Fruit fly (Drosophila melanogaster): ENCODE measurements around the gene Sytbeta.

Gene Sytbeta

DNA sequence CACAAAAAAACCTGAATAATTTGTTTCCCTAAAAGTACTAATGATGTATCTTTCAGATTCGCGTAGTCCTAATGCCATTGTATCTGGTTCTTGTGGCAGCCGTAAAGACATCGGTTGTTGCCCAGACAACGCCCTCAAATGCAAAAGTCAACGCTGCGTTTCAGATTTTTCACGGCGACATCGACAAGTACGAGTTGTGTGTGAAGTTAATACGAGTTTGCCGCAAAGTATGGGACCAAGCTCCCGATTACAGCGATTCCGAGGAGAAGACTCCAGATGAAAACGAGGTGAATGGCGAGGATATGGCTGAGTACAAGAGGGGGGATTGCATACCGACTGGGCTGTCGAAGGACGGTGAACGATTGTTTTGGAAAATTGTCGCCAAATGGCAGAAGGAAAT lies 84.7 kb downstream of the Sytbeta start:
- TF ChIP-seq CG6808 (GFP tag; optimal IDR thresholded peaks at IDR 0.05) (no peak), svp (GFP tag) (peak; percentile 36)

DNA sequence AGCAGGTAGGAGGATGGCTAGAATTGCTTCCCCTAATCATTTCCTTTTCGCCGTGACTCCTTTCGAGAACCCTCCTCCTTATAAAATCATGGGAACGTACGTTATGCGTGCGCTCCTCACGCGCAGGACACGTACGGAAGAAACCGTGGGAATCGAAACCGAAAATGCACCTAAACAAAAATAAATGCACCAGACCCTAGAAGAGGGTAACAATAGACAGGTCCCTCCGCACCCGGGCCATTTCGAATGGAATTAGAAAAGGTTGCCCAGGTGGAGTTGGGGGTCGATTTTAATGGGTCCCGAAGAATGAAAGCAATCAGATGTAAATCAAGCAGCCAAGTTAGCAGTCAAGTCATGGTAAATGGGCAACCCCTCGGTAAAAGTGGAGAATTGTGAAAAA lies 85.4 kb downstream of the Sytbeta start, which contains the start of gene CG3349:
Gene CG3349 (plus strand): TSS at position 289 of the 400 bp plus-strand sequence.
- TF ChIP-seq CG3032 (tag; optimal IDR thresholded peaks at IDR 0.05) (no peak), CG32006 (GFP tag; optimal IDR thresholded peaks at IDR 0.05) (no peak), CG4318 (GFP tag; optimal IDR thresholded peaks at IDR 0.05) (no peak), CG8319 (GFP tag; optimal IDR thresholded peaks at IDR 0.05) (no peak), Ets21C (GFP tag; optimal IDR thresholded peaks at IDR 0.05) (no peak), CG6792 (GFP tag; optimal IDR thresholded peaks at IDR 0.05) (no peak), CG6163 (GFP tag; IDR thresholded peaks at IDR 0.05) (no peak), svp (GFP tag) (no peak), Hr4 (GFP tag; optimal IDR thresholded peaks at IDR 0.05) (no peak), CG6276 (GFP tag; optimal IDR thresholded peaks at IDR 0.05) (no peak), dac (GFP tag; optimal IDR thresholded peaks at IDR 0.05) (no peak), pdm3 (GFP tag; optimal IDR thresholded peaks at IDR 0.05) (no peak), Eip93F (GFP tag; optimal IDR thresholded peaks at IDR 0.05) (no peak), lz (GFP tag; optimal IDR thresholded peaks at IDR 0.05) (no peak)

DNA sequence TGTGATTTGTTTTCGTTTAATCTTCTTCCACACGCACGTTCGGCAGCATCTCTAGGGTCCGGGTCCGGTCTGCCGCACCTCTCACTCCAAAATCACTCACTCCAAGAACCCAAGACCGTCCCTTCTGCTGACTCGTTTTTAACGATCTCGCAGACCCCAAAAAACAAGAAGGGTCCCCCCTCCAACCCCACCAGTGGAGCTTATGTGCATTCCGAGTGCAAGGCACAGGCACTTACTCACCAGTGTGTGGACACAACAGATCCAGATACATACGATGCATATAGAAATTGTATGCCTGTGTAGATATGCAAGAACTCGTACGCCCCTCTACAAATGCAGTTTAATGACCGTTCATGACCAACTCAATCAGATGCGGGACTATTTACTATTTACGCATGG lies 86.3 kb downstream of the Sytbeta start:
- TF ChIP-seq fkh (GFP tag; optimal IDR thresholded peaks at IDR 0.05) (peak; percentile 9), dsx (GFP tag; optimal IDR thresholded peaks at IDR 0.05; ENCODE audit: poor library complexity, severe bottlenecking) (no peak), CG1621 (tag; optimal IDR thresholded peaks at IDR 0.05) (peak; percentile 70), ss (GFP tag; optimal IDR thresholded peaks at IDR 0.05) (peak in 1 of 2 experiments; percentile 58), CG6163 (GFP tag; IDR thresholded peaks at IDR 0.05) (peak; percentile 51; the same call in 1 of the 3 replicates), CG6276 (GFP tag; optimal IDR thresholded peaks at IDR 0.05) (no peak), vri (GFP tag; optimal IDR thresholded peaks at IDR 0.05) (peak; percentile 3), CG6854 (GFP tag; optimal IDR thresholded peaks at IDR 0.05) (peak; percentile 31)

DNA sequence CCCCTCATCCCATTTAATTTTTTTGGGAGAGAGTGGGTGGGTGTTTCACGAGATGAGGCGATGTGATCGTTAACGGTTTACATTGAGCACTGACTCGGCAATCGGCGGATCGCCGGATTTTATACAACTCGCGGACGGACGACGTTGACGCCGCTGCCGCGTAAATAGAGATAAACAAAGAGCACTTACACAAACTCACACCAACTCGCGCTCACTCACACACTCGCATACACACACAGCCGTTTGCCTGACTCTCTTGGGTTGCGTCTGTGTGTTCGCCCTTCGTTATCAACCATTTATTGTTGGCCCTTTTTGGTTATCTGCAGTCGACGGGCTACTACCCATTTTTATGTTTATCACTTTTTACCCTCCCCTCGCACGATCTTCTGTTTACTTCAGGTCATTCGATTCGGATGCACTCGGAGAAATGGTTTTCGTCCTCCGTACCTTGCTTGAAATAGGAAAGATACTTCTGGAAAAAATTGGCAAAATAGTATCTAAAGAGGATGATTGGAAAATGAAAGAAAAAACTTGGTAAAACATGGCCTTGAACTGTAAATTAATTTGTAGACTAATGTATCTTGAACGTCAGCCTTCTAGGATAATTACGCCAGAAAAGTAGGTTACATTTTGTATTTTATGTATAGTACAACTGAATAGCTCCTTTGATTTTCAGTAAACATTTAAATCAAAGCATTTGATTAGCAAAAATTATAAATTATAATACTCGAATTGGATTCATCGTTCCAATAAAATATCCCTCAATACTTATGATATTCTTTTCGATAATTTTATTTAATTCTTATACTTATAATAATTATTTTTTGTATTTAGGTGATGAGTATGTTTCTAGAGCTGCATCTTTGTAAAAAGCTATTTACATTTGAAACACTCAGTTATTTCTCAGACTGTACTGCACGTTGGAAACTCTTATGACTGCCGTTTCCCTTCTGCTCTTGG lies 87.0 kb downstream of the Sytbeta start:
- peak; percentile 68 for TF ChIP-seq CG3032 (tag; optimal IDR thresholded peaks at IDR 0.05)
- peak; percentile 7 for TF ChIP-seq Blimp-1 (GFP tag; optimal IDR thresholded peaks at IDR 0.05)
- peak; percentile 10 for TF ChIP-seq CG11902 (GFP tag; optimal IDR thresholded peaks at IDR 0.05)
- TF ChIP-seq Ets96B (tag; optimal IDR thresholded peaks at IDR 0.05): peak; percentile 48
- no peak for TF ChIP-seq CG15336 (GFP tag; IDR thresholded peaks at IDR 0.05)
- TF ChIP-seq CG1621 (tag; optimal IDR thresholded peaks at IDR 0.05): peak; percentile 58
- TF ChIP-seq CG6163 (GFP tag; IDR thresholded peaks at IDR 0.05): peak; percentile 52
- TF ChIP-seq vri (GFP tag; optimal IDR thresholded peaks at IDR 0.05): no peak
- TF ChIP-seq Eip78C (GFP tag): peak; percentile 92
- peak; percentile 37 for TF ChIP-seq pdm3 (GFP tag; optimal IDR thresholded peaks at IDR 0.05)
- TF ChIP-seq CG8119 (GFP tag; IDR thresholded peaks at IDR 0.05): no peak
- peak; percentile 53 for TF ChIP-seq CG10631 (GFP tag; optimal IDR thresholded peaks at IDR 0.05)
- TF ChIP-seq svp (GFP tag): peak; percentile 91
- TF ChIP-seq CG6276 (GFP tag; optimal IDR thresholded peaks at IDR 0.05): no peak
- TF ChIP-seq dac (GFP tag; optimal IDR thresholded peaks at IDR 0.05): no peak
- peak; percentile 59 for TF ChIP-seq spab (GFP tag; optimal IDR thresholded peaks at IDR 0.05)
- no peak for TF ChIP-seq CG7368 (GFP tag; optimal IDR thresholded peaks at IDR 0.05)
- TF ChIP-seq CG10669 (GFP tag; optimal IDR thresholded peaks at IDR 0.05): peak; percentile 34
- TF ChIP-seq lz (GFP tag; optimal IDR thresholded peaks at IDR 0.05): peak; percentile 28
- TF ChIP-seq esn (GFP tag; optimal IDR thresholded peaks at IDR 0.05): peak; percentile 79
- peak; percentile 49 for TF ChIP-seq fd59A (GFP tag; optimal IDR thresholded peaks at IDR 0.05)
- TF ChIP-seq CG31627 (GFP tag; optimal IDR thresholded peaks at IDR 0.05): peak; percentile 65
- no peak for TF ChIP-seq CG4318 (GFP tag; optimal IDR thresholded peaks at IDR 0.05)
- TF ChIP-seq ss (GFP tag; optimal IDR thresholded peaks at IDR 0.05): peak; percentile 2 to 65
- TF ChIP-seq CG6854 (GFP tag; optimal IDR thresholded peaks at IDR 0.05): no peak
- TF ChIP-seq Gug (GFP tag; IDR thresholded peaks at IDR 0.05): no peak
- no peak for TF ChIP-seq fd85E (GFP tag; optimal IDR thresholded peaks at IDR 0.05)
- TF ChIP-seq achi (GFP tag; optimal IDR thresholded peaks at IDR 0.05): peak; percentile 46
- peak; percentile 20 to 82 for TF ChIP-seq salr (GFP tag; optimal IDR thresholded peaks at IDR 0.05)
- peak; percentile 23 for TF ChIP-seq CG6792 (GFP tag; optimal IDR thresholded peaks at IDR 0.05)
- TF ChIP-seq Sox102F (GFP tag; optimal IDR thresholded peaks at IDR 0.05): peak; percentile 51
- peak; percentile 44 for TF ChIP-seq OdsH (GFP tag; optimal IDR thresholded peaks at IDR 0.05)
- TF ChIP-seq Met (GFP tag; optimal IDR thresholded peaks at IDR 0.05): peak; percentile 60
